Worm (Caenorhabditis elegans) whole organism, L4/young adult: Measurements from ENCODE around the gene agt-2.

Experiments used
- W03F9.2 ChIP-seq: fragments of 150-350 bp; optimal IDR thresholded peaks from 2 replicates; lab custom pipeline; 2014; ENCODE audit warnings: missing biosample characterization, missing genetic modification characterization
- him-1 ChIP-seq: sonication (generic microtip); optimal IDR thresholded peaks from 2 replicates; lab custom pipeline; 2016; ENCODE audit warnings: missing genotype, missing genetic modification reagents, missing genetic modification characterization, missing compliant biosample characterization

- TF ChIP-seq him-1 (tag; lab: Kevin White, UChicago) (no peak), W03F9.2 (tag; lab: Kevin White, UChicago) (no peak)
Observed at ce11 chrII:5355384-5355783, 18.2 kb downstream of the agt-2 start, which contains the start of gene srg-69.
